Worm (Caenorhabditis elegans) whole organism, late embryonic: ENCODE data around the gene pqn-73.

Experiments used
- K02D7.2 ChIP-seq: sonication (generic microtip); optimal IDR thresholded peaks from 2 replicates; lab custom pipeline; 2017; ENCODE audit warnings: mild to moderate bottlenecking, missing genetic modification characterization, missing compliant biosample characterization
- K09A11.1 ChIP-seq: sonication (generic microtip); optimal IDR thresholded peaks from 2 replicates; lab custom pipeline; 2017; ENCODE audit warnings: antibody characterized with exemption, mild to moderate bottlenecking, missing genetic modification characterization, missing compliant biosample characterization; ENCODE audit not compliant: insufficient read depth
- T23F11.4 ChIP-seq: fragments of 200-800 bp; sonication (Bioruptor generic); optimal IDR thresholded peaks from 2 replicates; lab custom pipeline; 2018; ENCODE audit warnings: mild to moderate bottlenecking, missing genetic modification characterization, missing compliant biosample characterization
- Y22D7AL.16 ChIP-seq: sonication (generic microtip); optimal IDR thresholded peaks from 2 replicates; lab custom pipeline; 2016; ENCODE audit warnings: missing genetic modification characterization, missing compliant biosample characterization
- ama-1 ChIP-seq: fragments of 150-350 bp; optimal IDR thresholded peaks from 2 replicates; lab custom pipeline; 2014
- ceh-18 ChIP-seq: sonication (generic microtip); optimal IDR thresholded peaks from 2 replicates; lab custom pipeline; 2016; ENCODE audit warnings: missing genetic modification characterization, missing compliant biosample characterization
- ceh-24 ChIP-seq: sonication (generic microtip); optimal IDR thresholded peaks from 2 replicates; lab custom pipeline; 2016; ENCODE audit warnings: mild to moderate bottlenecking, missing genetic modification characterization, missing compliant biosample characterization
- ceh-30 ChIP-seq: fragments of 150-350 bp; optimal IDR thresholded peaks from 2 replicates; lab custom pipeline; 2014; ENCODE audit warnings: missing biosample characterization, missing genetic modification characterization
- ceh-34 ChIP-seq: sonication (generic microtip); optimal IDR thresholded peaks from 2 replicates; lab custom pipeline; 2016; ENCODE audit warnings: mild to moderate bottlenecking, missing genetic modification characterization, missing compliant biosample characterization
- ceh-45 ChIP-seq: fragments of 200-800 bp; sonication (Bioruptor generic); IDR thresholded peaks from 2 replicates; pipeline ENCODE4 v1.3.6; 2022; ENCODE audit warnings: missing genetic modification reagents, missing genetic modification characterization, missing compliant biosample characterization
- ceh-48 ChIP-seq: sonication (generic microtip); optimal IDR thresholded peaks from 2 replicates; lab custom pipeline; 2016; ENCODE audit warnings: missing genetic modification characterization, inconsistent platforms, missing compliant biosample characterization
- ceh-6 ChIP-seq: fragments of 200-800 bp; sonication (Bioruptor generic); optimal IDR thresholded peaks from 2 replicates; lab custom pipeline; 2018; ENCODE audit warnings: mild to moderate bottlenecking, missing genetic modification characterization, missing compliant biosample characterization
- ceh-9 ChIP-seq: sonication (generic microtip); optimal IDR thresholded peaks from 2 replicates; lab custom pipeline; 2016; ENCODE audit warnings: mild to moderate bottlenecking, missing genetic modification characterization, inconsistent platforms, missing compliant biosample characterization
- che-1 ChIP-seq: sonication (generic microtip); optimal IDR thresholded peaks from 2 replicates; lab custom pipeline; 2016; ENCODE audit warnings: mild to moderate bottlenecking, missing genetic modification characterization, missing compliant biosample characterization
- dmd-4 ChIP-seq: sonication (generic microtip); optimal IDR thresholded peaks from 2 replicates; lab custom pipeline; 2016; ENCODE audit warnings: borderline replicate concordance, missing genetic modification characterization, missing compliant biosample characterization
- elt-2 ChIP-seq: sonication (generic microtip); optimal IDR thresholded peaks from 2 replicates; lab custom pipeline; 2016; ENCODE audit warnings: missing genetic modification reagents, missing genetic modification characterization, missing compliant biosample characterization
- elt-4 ChIP-seq: sonication (generic microtip); optimal IDR thresholded peaks from 2 replicates; lab custom pipeline; 2016; ENCODE audit warnings: missing genetic modification characterization, missing compliant biosample characterization
- eyg-1 ChIP-seq: sonication (generic microtip); optimal IDR thresholded peaks from 2 replicates; lab custom pipeline; 2016; ENCODE audit warnings: missing genotype, missing genetic modification characterization, missing compliant biosample characterization
- fax-1 ChIP-seq: sonication (generic microtip); optimal IDR thresholded peaks from 2 replicates; lab custom pipeline; 2016; ENCODE audit warnings: missing genotype, missing genetic modification characterization, missing compliant biosample characterization
- fkh-10 ChIP-seq: fragments of 150-350 bp; optimal IDR thresholded peaks from 2 replicates; lab custom pipeline; 2014; ENCODE audit warnings: missing biosample characterization, missing genetic modification reagents, missing genetic modification characterization
- gmeb-2 ChIP-seq: sonication (generic microtip); optimal IDR thresholded peaks from 2 replicates; lab custom pipeline; 2016; ENCODE audit warnings: missing genetic modification characterization, inconsistent platforms, missing compliant biosample characterization
- hlh-13 ChIP-seq: fragments of 200-800 bp; sonication (Bioruptor generic); optimal IDR thresholded peaks from 2 replicates; lab custom pipeline; 2018; ENCODE audit warnings: mild to moderate bottlenecking, missing genetic modification characterization, missing compliant biosample characterization
- hlh-15 ChIP-seq: sonication (generic microtip); optimal IDR thresholded peaks from 2 replicates; lab custom pipeline; 2016; ENCODE audit warnings: missing genetic modification characterization, missing compliant biosample characterization
- hlh-30 ChIP-seq: sonication (generic microtip); optimal IDR thresholded peaks from 2 replicates; lab custom pipeline; 2017; ENCODE audit warnings: antibody characterized with exemption, missing genetic modification characterization, missing compliant biosample characterization; ENCODE audit not compliant: insufficient read depth
- hlh-8 ChIP-seq: sonication (generic microtip); optimal IDR thresholded peaks from 2 replicates; lab custom pipeline; 2016; ENCODE audit warnings: missing genotype, missing genetic modification characterization, missing compliant biosample characterization
- lim-6 ChIP-seq: sonication (generic microtip); optimal IDR thresholded peaks from 2 replicates; lab custom pipeline; 2016; ENCODE audit warnings: missing genetic modification characterization, missing compliant biosample characterization
- madf-2 ChIP-seq: sonication (generic microtip); optimal IDR thresholded peaks from 2 replicates; lab custom pipeline; 2017; ENCODE audit warnings: missing genetic modification characterization, missing compliant biosample characterization
- mec-3 ChIP-seq: sonication (generic microtip); optimal IDR thresholded peaks from 2 replicates; lab custom pipeline; 2016; ENCODE audit warnings: borderline replicate concordance, missing genetic modification characterization, missing compliant biosample characterization
- nhr-11 ChIP-seq: fragments of 150-350 bp; optimal IDR thresholded peaks from 2 replicates; lab custom pipeline; 2014; ENCODE audit warnings: missing biosample characterization, missing genetic modification characterization
- nhr-232 ChIP-seq: sonication (generic microtip); optimal IDR thresholded peaks from 2 replicates; lab custom pipeline; 2016; ENCODE audit warnings: missing genetic modification characterization, missing compliant biosample characterization
- npax-4 ChIP-seq: sonication (generic microtip); optimal IDR thresholded peaks from 2 replicates; lab custom pipeline; 2016; ENCODE audit warnings: missing genetic modification characterization, missing compliant biosample characterization
- odd-2 ChIP-seq: sonication (generic microtip); optimal IDR thresholded peaks from 2 replicates; lab custom pipeline; 2017; ENCODE audit warnings: antibody characterized with exemption, mild to moderate bottlenecking, missing genetic modification characterization, missing compliant biosample characterization
- pag-3 ChIP-seq: sonication (generic microtip); optimal IDR thresholded peaks from 2 replicates; lab custom pipeline; 2016; ENCODE audit warnings: missing compliant biosample characterization, missing genetic modification characterization, borderline replicate concordance
- pat-9 ChIP-seq: fragments of 200-800 bp; sonication (Bioruptor generic); optimal IDR thresholded peaks from 2 replicates; lab custom pipeline; 2018; ENCODE audit warnings: mild to moderate bottlenecking, missing genetic modification characterization, moderate library complexity, missing compliant biosample characterization
- pax-1 ChIP-seq: fragments of 150-350 bp; optimal IDR thresholded peaks from 2 replicates; lab custom pipeline; 2014; ENCODE audit warnings: missing biosample characterization, missing genetic modification characterization
- pha-2 ChIP-seq: sonication (generic microtip); optimal IDR thresholded peaks from 2 replicates; lab custom pipeline; 2017; ENCODE audit warnings: mild to moderate bottlenecking, missing genetic modification characterization, missing compliant biosample characterization
- pha-4 ChIP-seq: fragments of 150-350 bp; optimal IDR thresholded peaks from 2 replicates; lab custom pipeline; 2018; ENCODE audit warnings: missing biosample characterization, missing genetic modification reagents, missing genetic modification characterization
- sox-2 ChIP-seq: fragments of 200-800 bp; sonication (Bioruptor generic); IDR thresholded peaks from 2 replicates; pipeline ENCODE4 v1.3.6; 2022; ENCODE audit warnings: missing genetic modification reagents, missing genetic modification characterization, missing compliant biosample characterization
- syd-9 ChIP-seq: sonication (generic microtip); optimal IDR thresholded peaks from 2 replicates; lab custom pipeline; 2016; ENCODE audit warnings: mild to moderate bottlenecking, missing genetic modification characterization, moderate library complexity, missing compliant biosample characterization
- tbx-2 ChIP-seq: sonication (generic microtip); optimal IDR thresholded peaks from 2 replicates; lab custom pipeline; 2016; ENCODE audit warnings: missing genetic modification characterization, missing compliant biosample characterization
- tbx-7 ChIP-seq: sonication (generic microtip); optimal IDR thresholded peaks from 2 replicates; lab custom pipeline; 2016; ENCODE audit warnings: missing genotype, missing genetic modification characterization, missing compliant biosample characterization
- ttx-3 ChIP-seq: sonication (generic microtip); optimal IDR thresholded peaks from 2 replicates; lab custom pipeline; 2016; ENCODE audit warnings: missing genetic modification reagents, missing genetic modification characterization, missing compliant biosample characterization
- unc-42 ChIP-seq: sonication (generic microtip); optimal IDR thresholded peaks from 2 replicates; lab custom pipeline; 2016; ENCODE audit warnings: missing genotype, missing genetic modification characterization, missing compliant biosample characterization
- unc-55 ChIP-seq: sonication (generic microtip); optimal IDR thresholded peaks from 2 replicates; lab custom pipeline; 2017; ENCODE audit warnings: missing biosample characterization, missing genetic modification reagents, missing genetic modification characterization
- unc-86 ChIP-seq: sonication (generic microtip); optimal IDR thresholded peaks from 2 replicates; lab custom pipeline; 2016; ENCODE audit warnings: missing genetic modification characterization, missing compliant biosample characterization
- zip-5 ChIP-seq: sonication (generic microtip); optimal IDR thresholded peaks from 2 replicates; lab custom pipeline; 2016; ENCODE audit warnings: missing genetic modification characterization, missing compliant biosample characterization
- ztf-16 ChIP-seq: sonication (generic microtip); optimal IDR thresholded peaks from 2 replicates; lab custom pipeline; 2017; ENCODE audit warnings: missing genetic modification characterization, missing compliant biosample characterization

The pqn-73 gene

DNA sequence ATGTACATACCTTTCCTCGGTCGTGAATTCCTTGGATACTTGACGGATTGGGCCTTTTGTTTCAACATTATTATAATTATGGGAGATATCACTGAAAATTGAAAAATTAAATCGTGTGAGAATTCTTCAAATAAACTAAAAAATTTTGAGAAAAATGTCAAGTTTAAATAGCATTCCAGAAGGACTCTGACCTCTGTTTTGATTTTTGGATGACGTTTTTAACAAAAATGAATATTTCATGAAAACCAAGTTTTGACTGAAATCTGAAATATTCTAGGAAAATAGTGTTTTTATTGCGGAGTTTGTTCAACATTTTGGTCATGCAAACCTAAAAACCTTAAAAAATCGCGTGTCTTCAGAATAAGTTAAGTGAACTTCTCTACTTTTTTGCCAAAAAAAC is 15.7 kb downstream of the pqn-73 start, which contains the start of gene glb-27:
Gene glb-27, minus strand, starts transcription at position 101 of the 400 bp plus-strand sequence.
- TF ChIP-seq fax-1 (tag; lab: Kevin White, UChicago): no peak
- no peak for TF ChIP-seq hlh-8 (tag; lab: Kevin White, UChicago)
- TF ChIP-seq che-1 (tag; lab: Kevin White, UChicago): no peak
- TF ChIP-seq ceh-9 (tag; lab: Kevin White, UChicago): no peak
- TF ChIP-seq pax-1 (tag; lab: Kevin White, UChicago): no peak
- no peak for TF ChIP-seq unc-42 (tag; lab: Kevin White, UChicago)

DNA sequence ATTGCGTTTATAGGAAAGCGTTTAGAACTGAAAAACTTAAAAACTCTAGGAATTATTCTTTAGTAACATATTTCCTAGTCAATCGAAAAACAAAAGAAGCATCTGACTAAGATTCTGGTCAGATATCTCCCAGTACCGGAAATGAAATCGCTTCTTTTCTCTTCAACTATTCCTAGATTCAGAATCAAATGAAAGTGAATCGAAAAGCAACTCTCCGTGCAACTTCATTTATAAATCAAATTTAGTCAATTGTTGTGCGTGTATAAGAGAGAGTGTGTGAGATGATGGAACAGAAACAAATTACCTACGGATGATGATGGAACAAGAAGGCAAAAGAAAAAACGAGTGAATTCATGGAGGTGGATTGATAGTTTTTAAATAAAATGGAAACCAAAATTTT is 18.7 kb downstream of the pqn-73 start:
- peak; percentile 14 for TF ChIP-seq fkh-10 (GFP tag; lab: Kevin White, UChicago)
- no peak for TF ChIP-seq mec-3 (tag; lab: Kevin White, UChicago)
- TF ChIP-seq Y22D7AL.16: no peak
- no peak for TF ChIP-seq ceh-24 (tag; lab: Kevin White, UChicago)
- peak; percentile 97 for TF ChIP-seq unc-42 (tag; lab: Kevin White, UChicago)

DNA sequence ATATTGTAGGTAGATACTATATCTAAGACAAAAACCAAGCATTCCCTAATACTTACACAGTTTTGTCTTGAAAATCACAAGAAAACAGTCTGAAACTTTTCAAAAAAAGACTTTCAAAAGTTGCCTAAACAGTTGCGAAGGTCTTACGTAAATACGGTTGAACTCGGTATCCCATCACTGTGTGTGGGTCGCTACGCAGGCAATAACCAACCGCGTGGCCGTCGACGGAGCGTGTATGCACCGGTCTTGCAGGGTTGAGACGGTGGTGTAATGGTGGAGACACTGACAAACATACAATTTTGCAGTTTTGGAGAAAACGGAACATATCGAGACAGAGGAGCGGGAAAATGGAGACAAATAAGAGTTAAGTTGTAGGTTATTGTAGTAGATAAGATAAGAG is 20.7 kb downstream of the pqn-73 start, which contains the start of gene iff-2:
Gene iff-2, minus strand, starts transcription at position 141 of the 400 bp plus-strand sequence.
- TF ChIP-seq syd-9 (tag; lab: Kevin White, UChicago) (peak; percentile 83), unc-55 (GFP tag; lab: Kevin White, UChicago) (peak; percentile 86), nhr-11 (tag; lab: Kevin White, UChicago) (peak; percentile 62), che-1 (tag; lab: Kevin White, UChicago) (no peak), nhr-232 (tag; lab: Kevin White, UChicago) (no peak), K09A11.1 (tag; lab: Kevin White, UChicago) (peak; percentile 80), fkh-10 (GFP tag; lab: Kevin White, UChicago) (peak; percentile 59), hlh-30 (tag; lab: Kevin White, UChicago) (peak; percentile 100), ceh-9 (tag; lab: Kevin White, UChicago) (no peak), ceh-34 (tag; lab: Kevin White, UChicago) (peak; percentile 96), unc-86 (tag; lab: Kevin White, UChicago) (peak; percentile 76), odd-2 (peak; percentile 41), ceh-18 (peak; percentile 99), ceh-48 (tag; lab: Kevin White, UChicago) (peak; percentile 49), ceh-30 (tag; lab: Kevin White, UChicago) (peak; percentile 39), K02D7.2 (tag; lab: Kevin White, UChicago) (peak; percentile 14), ttx-3 (tag; lab: Kevin White, UChicago) (peak; percentile 37), tbx-2 (tag; lab: Kevin White, UChicago) (peak; percentile 97), pag-3 (tag; lab: Kevin White, UChicago) (no peak), ceh-6 (GFP tag; lab: Kevin White, UChicago) (peak; percentile 56), Y22D7AL.16 (no peak), zip-5 (tag; lab: Kevin White, UChicago) (no peak), hlh-15 (tag; lab: Kevin White, UChicago) (no peak), lim-6 (tag; lab: Kevin White, UChicago) (no peak), unc-42 (tag; lab: Kevin White, UChicago) (peak; percentile 93), pha-2 (tag; lab: Kevin White, UChicago) (peak; percentile 46), madf-2 (tag; lab: Kevin White, UChicago) (peak; percentile 70), T23F11.4 (GFP tag; lab: Kevin White, UChicago) (peak; percentile 69), tbx-7 (tag; lab: Kevin White, UChicago) (peak; percentile 48), pat-9 (peak; percentile 72), mec-3 (tag; lab: Kevin White, UChicago) (no peak), elt-2 (tag; lab: Kevin White, UChicago) (peak; percentile 91), sox-2 (peak; percentile 39; the same call in 1 of the 2 replicates), gmeb-2 (no peak), elt-4 (no peak), dmd-4 (peak; percentile 1), eyg-1 (tag; lab: Kevin White, UChicago) (no peak), ztf-16 (peak; percentile 83), fax-1 (tag; lab: Kevin White, UChicago) (no peak), npax-4 (tag; lab: Kevin White, UChicago) (no peak), ceh-45 (GFP tag; lab: Robert Waterston, UW) (peak; percentile 62; the same call in 1 of the 2 replicates), hlh-13 (GFP tag; lab: Kevin White, UChicago) (no peak), ama-1 (lab: Kevin White, UChicago) (peak; percentile 51), pha-4 (tag; lab: Kevin White, UChicago) (no peak)
